Worm (Caenorhabditis elegans) whole organism, L4 larva: ENCODE data around the gene K08F9.3.
"Not testable (repeated sequence)": the region's sequence is repeated elsewhere in the genome, so short reads cannot be mapped to it uniquely, and the experiment has no call there.

ENCODE experiments used
- Y5F2A.4 ChIP-seq: fragments of 200-800 bp; sonication (Bioruptor generic); optimal IDR thresholded peaks from 2 replicates; lab custom pipeline; 2018; ENCODE audit warnings: mild to moderate bottlenecking, missing genetic modification characterization, missing compliant biosample characterization
- ZK546.5 ChIP-seq, 2 experiments: sonication (generic microtip); optimal IDR thresholded peaks; 2 replicates each; lab custom pipeline; 2017; ENCODE audit warnings: missing biosample characterization in 2 of 2, missing genetic modification characterization in 2 of 2
- aha-1 ChIP-seq: fragments of 150-350 bp; peaks from one replicate; lab custom pipeline; 2014; ENCODE audit warnings: missing biosample characterization, missing genetic modification characterization
- dpl-1 ChIP-seq: fragments of 150-350 bp; optimal IDR thresholded peaks from 2 replicates; lab custom pipeline; 2014; ENCODE audit warnings: missing biosample characterization, missing genetic modification reagents, missing genetic modification characterization
- fos-1 ChIP-seq: fragments of 150-350 bp; optimal IDR thresholded peaks from 2 replicates; lab custom pipeline; 2014; ENCODE audit warnings: missing biosample characterization, missing genetic modification characterization
- lin-38 ChIP-seq: fragments of 200-800 bp; sonication (Bioruptor generic); IDR thresholded peaks from 2 replicates; pipeline ENCODE4 v1.3.6; 2022; ENCODE audit warnings: missing genetic modification reagents, missing genetic modification characterization, missing compliant biosample characterization
- lsy-2 ChIP-seq, 2 experiments: fragments of 150-350 bp in 1 of 2; sonication (generic microtip) in 1 of 2; optimal IDR thresholded peaks; 2 replicates each; lab custom pipeline; 2014 to 2017; ENCODE audit warnings: missing biosample characterization in 2 of 2, missing genetic modification characterization in 2 of 2
- nhr-237 ChIP-seq: sonication (generic microtip); optimal IDR thresholded peaks from 2 replicates; lab custom pipeline; 2017; ENCODE audit warnings: missing biosample characterization, missing genetic modification characterization
- nhr-28 ChIP-seq: fragments of 150-350 bp; optimal IDR thresholded peaks from 2 replicates; lab custom pipeline; 2014; ENCODE audit warnings: missing biosample characterization, missing genetic modification characterization
- unc-39 ChIP-seq: sonication (generic microtip); optimal IDR thresholded peaks from 2 replicates; lab custom pipeline; 2017; ENCODE audit warnings: missing biosample characterization, missing genetic modification characterization
- zag-1 ChIP-seq: fragments of 150-350 bp; optimal IDR thresholded peaks from 2 replicates; lab custom pipeline; 2014; ENCODE audit warnings: missing biosample characterization, missing genetic modification characterization

DNA sequence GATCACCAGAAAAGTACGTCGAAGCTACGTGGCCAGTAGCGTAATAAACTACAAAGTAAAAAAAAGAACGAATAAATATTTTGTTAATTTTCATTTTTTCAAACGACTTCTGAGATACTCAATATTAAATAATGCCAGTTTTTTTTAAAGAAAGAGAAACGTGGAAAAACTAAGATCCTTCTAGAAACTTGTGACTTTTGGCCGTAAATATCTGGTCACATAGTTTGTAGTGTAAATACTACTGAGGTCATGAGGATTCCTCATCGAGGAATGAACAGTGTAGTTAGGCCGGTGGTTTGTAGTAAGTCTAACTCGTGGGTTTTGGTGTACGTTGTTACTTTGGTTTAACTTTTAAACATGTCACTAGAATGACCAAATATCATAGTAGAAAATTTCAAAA is 27.7 kb downstream of the K08F9.3 start:
- not testable (repeated sequence) for TF ChIP-seq dpl-1 (GFP tag; lab: Kevin White, UChicago); fos-1 (tag; lab: Kevin White, UChicago); lin-38 (GFP tag; lab: Robert Waterston, UW); ZK546.5 (tag; optimal IDR thresholded peaks at IDR 0.05; lab: Kevin White, UChicago); zag-1 (tag; lab: Kevin White, UChicago); unc-39 (tag; lab: Kevin White, UChicago); lsy-2 (tag; optimal IDR thresholded peaks at IDR 0.05; lab: Kevin White, UChicago); Y5F2A.4 (GFP tag; lab: Kevin White, UChicago); nhr-237 (tag; lab: Kevin White, UChicago); aha-1 (tag; lab: Kevin White, UChicago)
- peak; percentile 74 for TF ChIP-seq nhr-28 (tag; lab: Kevin White, UChicago)
